Fruit fly (Drosophila melanogaster): ENCODE results near the gene CG33170.
A peak's percentile ranks its signal among the peaks of the same experiment; 100 is the strongest.

CG33170 gene

DNA sequence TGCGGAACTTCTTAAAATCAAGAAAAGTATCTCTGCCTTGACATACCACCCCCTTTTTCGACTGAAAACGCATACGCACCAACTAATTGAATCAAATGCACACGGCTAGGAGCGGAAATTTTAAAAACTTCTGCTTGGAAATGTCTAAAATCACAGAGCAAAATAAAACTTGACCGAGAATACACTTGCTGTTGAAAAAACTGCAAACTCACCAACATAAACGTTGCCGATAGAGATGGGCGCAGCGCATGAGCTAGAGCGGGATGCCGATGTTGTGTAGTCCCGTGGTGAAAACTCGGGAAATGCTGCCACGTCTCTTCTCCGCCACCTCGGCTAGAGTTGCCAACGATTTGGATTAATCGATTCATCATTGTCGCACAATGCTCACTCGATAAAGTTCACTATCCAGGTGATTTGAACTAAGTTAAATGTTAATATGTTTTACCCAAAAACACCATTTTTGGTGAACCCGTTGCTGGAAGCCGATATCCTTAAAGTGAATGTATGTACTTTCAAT lies 7.5 kb downstream of the CG33170 start, which contains the start of the genes CG11109 and Arf1 (continued):
- TF ChIP-seq so (GFP tag; IDR thresholded peaks at IDR 0.05) (no peak), luna (GFP tag; optimal IDR thresholded peaks at IDR 0.05) (no peak), CG10654 (GFP tag; optimal IDR thresholded peaks at IDR 0.05) (no peak), CG11093 (GFP tag; IDR thresholded peaks at IDR 0.05) (no peak), en (GFP tag; optimal IDR thresholded peaks at IDR 0.05) (no peak), Hand (GFP tag; optimal IDR thresholded peaks at IDR 0.05) (no peak), Dad (GFP tag; optimal IDR thresholded peaks at IDR 0.05) (no peak), Dek (tag; optimal IDR thresholded peaks at IDR 0.05) (no peak), CG17385 (GFP tag; optimal IDR thresholded peaks at IDR 0.05) (no peak), CG1832 (GFP tag; optimal IDR thresholded peaks at IDR 0.05) (peak; percentile 67), trem (tag; optimal IDR thresholded peaks at IDR 0.05) (peak; percentile 39), jigr1 (GFP tag; IDR thresholded peaks at IDR 0.05) (no peak), Hr39 (optimal IDR thresholded peaks at IDR 0.05) (no peak), MBD-R2 (GFP tag; IDR thresholded peaks at IDR 0.05) (peak; percentile 76), CG12659 (GFP tag; optimal IDR thresholded peaks at IDR 0.05) (peak; percentile 63), Doc2 (GFP tag; IDR thresholded peaks at IDR 0.05) (no peak), H15 (GFP tag; IDR thresholded peaks at IDR 0.05) (no peak), Scr (GFP tag; IDR thresholded peaks at IDR 0.05; ENCODE audit: partially characterized antibody) (peak; percentile 52), CG15601 (tag; optimal IDR thresholded peaks at IDR 0.05) (no peak), ERR (GFP tag; optimal IDR thresholded peaks at IDR 0.05) (no peak), CG16813 (GFP tag; IDR thresholded peaks at IDR 0.05; ENCODE audit: partially characterized antibody) (peak; percentile 49), CG4424 (GFP tag; optimal IDR thresholded peaks at IDR 0.05) (no peak), CG7928 (GFP tag; optimal IDR thresholded peaks at IDR 0.05) (no peak), CG9932 (GFP tag; IDR thresholded peaks at IDR 0.05) (peak; percentile 54), esg (GFP tag; conservative IDR thresholded peaks at IDR 0.05) (no peak), fd96Cb (tag; optimal IDR thresholded peaks at IDR 0.05) (no peak), CG4404 (GFP tag; IDR thresholded peaks at IDR 0.05) (no peak), cad (GFP tag; optimal IDR thresholded peaks at IDR 0.05) (no peak), CG2678 (tag; optimal IDR thresholded peaks at IDR 0.05) (no peak), gsb-n (tag; optimal IDR thresholded peaks at IDR 0.05) (no peak), Dfd (GFP tag; optimal IDR thresholded peaks at IDR 0.05) (no peak), PHDP (tag; optimal IDR thresholded peaks at IDR 0.05) (no peak), hkb (optimal IDR thresholded peaks at IDR 0.05) (no peak), hkb (GFP tag; IDR thresholded peaks at IDR 0.05) (no peak), insv (GFP tag; optimal IDR thresholded peaks at IDR 0.05) (no peak), sim (GFP tag; IDR thresholded peaks at IDR 0.05) (no peak), inv (GFP tag; IDR thresholded peaks at IDR 0.05; ENCODE audit: partially characterized antibody) (peak; percentile 44; the same call in 1 of the 2 replicates), sqz (GFP tag; optimal IDR thresholded peaks at IDR 0.05) (peak; percentile 7), CG12744 (GFP tag; optimal IDR thresholded peaks at IDR 0.05) (no peak), otp (GFP tag; IDR thresholded peaks at IDR 0.05) (no peak), odd (GFP tag; optimal IDR thresholded peaks at IDR 0.05) (no peak), schlank (tag; optimal IDR thresholded peaks at IDR 0.05) (no peak), Sin3A (optimal IDR thresholded peaks at IDR 0.05) (peak; percentile 27), gem (tag; optimal IDR thresholded peaks at IDR 0.05) (no peak), Fer2 (tag; optimal IDR thresholded peaks at IDR 0.05) (no peak), HLH3B (GFP tag; IDR thresholded peaks at IDR 0.05) (no peak), Chrac-16 (GFP tag; optimal IDR thresholded peaks at IDR 0.05) (no peak), CG6683 (GFP tag; optimal IDR thresholded peaks at IDR 0.05) (no peak), CG11696 (GFP tag; IDR thresholded peaks at IDR 0.05) (no peak), gfzf (GFP tag; optimal IDR thresholded peaks at IDR 0.05) (peak; percentile 7), CG15073 (GFP tag; optimal IDR thresholded peaks at IDR 0.05) (no peak), tx (GFP tag; optimal IDR thresholded peaks at IDR 0.05) (no peak), sima (GFP tag; optimal IDR thresholded peaks at IDR 0.05) (no peak)

Measured in whole organism, embryonic.